Worm (Caenorhabditis elegans) whole organism, young adult: ENCODE data around the gene nhx-9.
A peak's percentile ranks its signal among the peaks of the same experiment; 100 is the strongest.

Experiments
- D2030.7 ChIP-seq: fragments of 200-800 bp; sonication (Bioruptor generic); IDR thresholded peaks from 2 replicates; pipeline ENCODE4 v1.3.6; 2022; ENCODE audit warnings: missing genetic modification reagents, missing genetic modification characterization, missing compliant biosample characterization
- F10E7.11 ChIP-seq: sonication (generic microtip); optimal IDR thresholded peaks from 2 replicates; lab custom pipeline; 2017; ENCODE audit warnings: mild to moderate bottlenecking, missing genetic modification characterization, moderate library complexity, missing compliant biosample characterization
- F22D6.2 ChIP-seq: sonication (generic microtip); optimal IDR thresholded peaks from 2 replicates; lab custom pipeline; 2016; ENCODE audit warnings: mild to moderate bottlenecking, missing genetic modification characterization, missing compliant biosample characterization
- F55B11.4 ChIP-seq: sonication (generic microtip); optimal IDR thresholded peaks from 2 replicates; lab custom pipeline; 2016; ENCODE audit warnings: missing compliant biosample characterization, missing genetic modification characterization, borderline replicate concordance; ENCODE audit not compliant: insufficient read depth
- K11D2.4 ChIP-seq: fragments of 200-800 bp; sonication (Bioruptor generic); IDR thresholded peaks from 2 replicates; pipeline ENCODE4 v1.3.6; 2022; ENCODE audit warnings: missing genetic modification reagents, missing genetic modification characterization, missing compliant biosample characterization
- K12H6.12 ChIP-seq: fragments of 200-800 bp; sonication (Bioruptor generic); optimal IDR thresholded peaks from 2 replicates; lab custom pipeline; 2018; ENCODE audit warnings: mild to moderate bottlenecking, missing genetic modification characterization, missing compliant biosample characterization
- T07F8.4 ChIP-seq: sonication (generic microtip); optimal IDR thresholded peaks from 2 replicates; lab custom pipeline; 2016; ENCODE audit warnings: mild to moderate bottlenecking, missing genetic modification characterization, moderate library complexity, missing compliant biosample characterization
- Y67H2A.10 ChIP-seq: fragments of 200-800 bp; sonication (Bioruptor generic); conservative IDR thresholded peaks from 2 replicates; pipeline ENCODE4 v1.3.6; 2022; ENCODE audit warnings: missing genetic modification reagents, missing genetic modification characterization, missing compliant biosample characterization
- Y79H2A.3 ChIP-seq: fragments of 200-800 bp; sonication (Bioruptor generic); conservative IDR thresholded peaks from 2 replicates; pipeline ENCODE4 v1.3.6; 2022; ENCODE audit warnings: missing genetic modification reagents, missing genetic modification characterization, missing compliant biosample characterization
- akir-1 ChIP-seq: fragments of 200-800 bp; sonication (Bioruptor generic); optimal IDR thresholded peaks from 2 replicates; lab custom pipeline; 2018; ENCODE audit warnings: mild to moderate bottlenecking, missing genetic modification characterization, moderate library complexity, missing compliant biosample characterization
- aptf-2 ChIP-seq: fragments of 200-800 bp; sonication (Bioruptor generic); conservative IDR thresholded peaks from 2 replicates; pipeline ENCODE4 v1.3.6; 2022; ENCODE audit warnings: missing genetic modification reagents, missing genetic modification characterization, missing compliant biosample characterization
- aptf-3 ChIP-seq: fragments of 200-800 bp; sonication (Bioruptor generic); IDR thresholded peaks from 2 replicates; pipeline ENCODE4 v1.3.6; 2022; ENCODE audit warnings: missing genetic modification characterization, missing compliant biosample characterization
- athp-1 ChIP-seq: sonication (generic microtip); optimal IDR thresholded peaks from 2 replicates; lab custom pipeline; 2017; ENCODE audit warnings: mild to moderate bottlenecking, missing genetic modification characterization, missing compliant biosample characterization
- attf-3 ChIP-seq: fragments of 200-800 bp; sonication (Bioruptor generic); conservative IDR thresholded peaks from 2 replicates; pipeline ENCODE4 v1.3.6; 2022; ENCODE audit warnings: missing genetic modification reagents, missing genetic modification characterization, missing compliant biosample characterization
- attf-6 ChIP-seq: fragments of 200-800 bp; sonication (Bioruptor generic); IDR thresholded peaks from 2 replicates; pipeline ENCODE4 v1.3.6; 2022; ENCODE audit warnings: missing genetic modification reagents, missing genetic modification characterization, missing compliant biosample characterization
- ccch-3 ChIP-seq: fragments of 200-800 bp; sonication (Bioruptor generic); optimal IDR thresholded peaks from 2 replicates; lab custom pipeline; 2018; ENCODE audit warnings: mild to moderate bottlenecking, missing genetic modification characterization, missing compliant biosample characterization
- cebp-1 ChIP-seq, 2 experiments: fragments of 200-800 bp in 1 of 2; sonication (Bioruptor generic) in 1 of 2; sonication (generic microtip) in 1 of 2; IDR thresholded peaks in 1 of 2; optimal IDR thresholded peaks in 1 of 2; 2 replicates each; pipeline versions ENCODE4 v1.3.6 to Lab custom; 2017 to 2022; ENCODE audit warnings: missing compliant biosample characterization in 2 of 2, missing genetic modification characterization in 2 of 2, mild to moderate bottlenecking in 1 of 2, missing genetic modification reagents in 1 of 2, moderate library complexity in 1 of 2
- cebp-2 ChIP-seq: fragments of 200-800 bp; sonication (Bioruptor generic); IDR thresholded peaks from 2 replicates; pipeline ENCODE4 v1.3.6; 2022; ENCODE audit warnings: missing genetic modification characterization, missing compliant biosample characterization
- ceh-91 ChIP-seq: fragments of 200-800 bp; sonication (Bioruptor generic); IDR thresholded peaks from 2 replicates; pipeline ENCODE4 v1.3.6; 2022; ENCODE audit warnings: missing genetic modification reagents, missing genetic modification characterization, missing compliant biosample characterization
- chd-7 ChIP-seq: sonication (generic microtip); optimal IDR thresholded peaks from 2 replicates; lab custom pipeline; 2016; ENCODE audit warnings: mild to moderate bottlenecking, missing genetic modification characterization, moderate library complexity, missing compliant biosample characterization
- dox-1 ChIP-seq: fragments of 200-800 bp; sonication (Bioruptor generic); IDR thresholded peaks from 2 replicates; pipeline ENCODE4 v1.3.6; 2022; ENCODE audit warnings: missing genetic modification reagents, missing genetic modification characterization, missing compliant biosample characterization
- ekl-4 ChIP-seq: fragments of 200-800 bp; sonication (Bioruptor generic); IDR thresholded peaks from 2 replicates; pipeline ENCODE4 v1.3.6; 2022; ENCODE audit warnings: missing genetic modification reagents, missing genetic modification characterization, missing compliant biosample characterization
- ets-4 ChIP-seq: fragments of 200-800 bp; sonication (Bioruptor generic); optimal IDR thresholded peaks from 2 replicates; lab custom pipeline; 2018; ENCODE audit warnings: mild to moderate bottlenecking, missing genetic modification characterization, missing compliant biosample characterization
- him-1 ChIP-seq: sonication (generic microtip); optimal IDR thresholded peaks from 2 replicates; lab custom pipeline; 2016; ENCODE audit warnings: missing genotype, missing genetic modification reagents, missing genetic modification characterization, missing compliant biosample characterization
- hlh-12 ChIP-seq: sonication (generic microtip); optimal IDR thresholded peaks from 2 replicates; lab custom pipeline; 2016; ENCODE audit warnings: missing genetic modification characterization, missing compliant biosample characterization
- hrde-1 ChIP-seq: sonication (generic microtip); optimal IDR thresholded peaks from 2 replicates; lab custom pipeline; 2016; ENCODE audit warnings: missing genetic modification characterization, mild to moderate bottlenecking, missing compliant biosample characterization, moderate library complexity, missing genotype, missing genetic modification reagents, borderline replicate concordance
- madf-8 ChIP-seq: fragments of 200-800 bp; sonication (Bioruptor generic); conservative IDR thresholded peaks from 2 replicates; pipeline ENCODE4 v1.3.6; 2022; ENCODE audit warnings: missing genetic modification reagents, missing genetic modification characterization, missing compliant biosample characterization
- nfya-1 ChIP-seq: sonication (generic microtip); optimal IDR thresholded peaks from 2 replicates; lab custom pipeline; 2017; ENCODE audit warnings: antibody characterized with exemption, missing compliant biosample characterization, missing genetic modification characterization, borderline replicate concordance; ENCODE audit not compliant: insufficient read depth
- nfyb-1 ChIP-seq: fragments of 200-800 bp; sonication (Bioruptor generic); IDR thresholded peaks from 2 replicates; pipeline ENCODE4 v1.3.6; 2022; ENCODE audit warnings: missing genetic modification reagents, missing genetic modification characterization, missing compliant biosample characterization
- nhr-179 ChIP-seq: sonication (generic microtip); optimal IDR thresholded peaks from 2 replicates; lab custom pipeline; 2016; ENCODE audit warnings: mild to moderate bottlenecking, missing genetic modification characterization, missing compliant biosample characterization
- nhr-27 ChIP-seq: fragments of 200-800 bp; sonication (Bioruptor generic); optimal IDR thresholded peaks from 2 replicates; lab custom pipeline; 2018; ENCODE audit warnings: mild to moderate bottlenecking, missing genetic modification characterization, moderate library complexity, missing compliant biosample characterization
- rcor-1 ChIP-seq: fragments of 200-800 bp; sonication (Bioruptor generic); IDR thresholded peaks from 2 replicates; pipeline ENCODE4 v1.3.6; 2022; ENCODE audit warnings: missing genetic modification reagents, missing genetic modification characterization, missing compliant biosample characterization
- somi-1 ChIP-seq: fragments of 200-800 bp; sonication (Bioruptor generic); optimal IDR thresholded peaks from 2 replicates; lab custom pipeline; 2018; ENCODE audit warnings: mild to moderate bottlenecking, missing genetic modification characterization, missing compliant biosample characterization
- tbp1 ChIP-seq: fragments of 200-800 bp; sonication (Bioruptor generic); optimal IDR thresholded peaks from 2 replicates; lab custom pipeline; 2018; ENCODE audit warnings: mild to moderate bottlenecking, missing genetic modification characterization, missing compliant biosample characterization
- unc-62 ChIP-seq: fragments of 150-350 bp; optimal IDR thresholded peaks from 2 replicates; lab custom pipeline; 2014; ENCODE audit warnings: missing biosample characterization, missing genetic modification reagents, missing genetic modification characterization
- zfh-2 ChIP-seq: fragments of 200-800 bp; sonication (Bioruptor generic); conservative IDR thresholded peaks from 2 replicates; pipeline ENCODE4 v1.3.6; 2022; ENCODE audit warnings: missing genetic modification reagents, missing genetic modification characterization, missing compliant biosample characterization
- ztf-3 ChIP-seq: fragments of 200-800 bp; sonication (Bioruptor generic); optimal IDR thresholded peaks from 2 replicates; lab custom pipeline; 2018; ENCODE audit warnings: mild to moderate bottlenecking, missing genetic modification characterization, missing compliant biosample characterization

Gene nhx-9

ce11 chrIV:11938554-11938953 lies 7.9 kb downstream of the nhx-9 start:
- TF ChIP-seq aptf-3 (GFP tag; lab: Robert Waterston, UW) (no peak), K11D2.4 (GFP tag; lab: Robert Waterston, UW) (0 out of 2 replicates have a peak, but pooled peaks have one; percentile 43)
- TF ChIP-seq, all 124 proteins: peak for 1

ce11 chrIV:11942313-11942712 lies 11.6 kb downstream of the nhx-9 start, which contains the start of gene ZK829.1:
Gene ZK829.1, minus strand, starts transcription at chrIV:11942413.
- TF ChIP-seq hlh-12 (tag; lab: Kevin White, UChicago) (no peak), nhr-27 (no peak), Y67H2A.10 (no peak), him-1 (tag; lab: Kevin White, UChicago) (no peak), unc-62 (GFP tag; lab: Kevin White, UChicago) (no peak), ets-4 (no peak), nfyb-1 (GFP tag; lab: Robert Waterston, UW) (no peak), K12H6.12 (tag; lab: Kevin White, UChicago) (no peak), T07F8.4 (tag; lab: Kevin White, UChicago) (no peak)

ce11 chrIV:11945621-11946020 lies 14.9 kb downstream of the nhx-9 start, which contains the start of gene ZK829.3:
Gene ZK829.3, minus strand, starts transcription at chrIV:11945721.
- TF ChIP-seq akir-1 (GFP tag; lab: Kevin White, UChicago) (no peak), ceh-91 (GFP tag; lab: Robert Waterston, UW) (no peak), F10E7.11 (no peak), tbp1 (GFP tag; lab: Kevin White, UChicago) (no peak), hlh-12 (tag; lab: Kevin White, UChicago) (no peak), aptf-2 (GFP tag; lab: Robert Waterston, UW) (no peak), Y79H2A.3 (GFP tag; lab: Robert Waterston, UW) (no peak), attf-3 (GFP tag; lab: Robert Waterston, UW) (no peak), athp-1 (tag; lab: Kevin White, UChicago) (no peak), F55B11.4 (no peak), unc-62 (GFP tag; lab: Kevin White, UChicago) (no peak), aptf-3 (GFP tag; lab: Robert Waterston, UW) (no peak), ekl-4 (GFP tag; lab: Robert Waterston, UW) (no peak), rcor-1 (no peak), zfh-2 (no peak), chd-7 (tag; lab: Kevin White, UChicago) (no peak)

ce11 chrIV:11949717-11950116 lies 19.0 kb downstream of the nhx-9 start, which contains the start of gene hdl-1:
Gene hdl-1, minus strand, starts transcription at chrIV:11949817.
- TF ChIP-seq attf-6 (no peak), ztf-3 (GFP tag; lab: Kevin White, UChicago) (no peak), nfya-1 (tag; lab: Kevin White, UChicago) (no peak), hlh-12 (tag; lab: Kevin White, UChicago) (no peak), aptf-2 (GFP tag; lab: Robert Waterston, UW) (no peak), dox-1 (no peak), rcor-1 (no peak), F22D6.2 (tag; lab: Kevin White, UChicago) (no peak), madf-8 (GFP tag; lab: Robert Waterston, UW) (no peak), D2030.7 (GFP tag; lab: Robert Waterston, UW) (no peak), cebp-2 (GFP tag; lab: Robert Waterston, UW) (no peak), ccch-3 (GFP tag; lab: Kevin White, UChicago) (no peak), somi-1 (GFP tag; lab: Kevin White, UChicago) (no peak), hrde-1 (tag; lab: Kevin White, UChicago) (no peak), nhr-179 (no peak), cebp-1 (GFP tag; IDR thresholded peaks at IDR 0.05; lab: Robert Waterston, UW) (no peak), cebp-1 (tag; optimal IDR thresholded peaks at IDR 0.05; lab: Kevin White, UChicago) (no peak)
